Fruit fly (Drosophila melanogaster) whole organism, embryonic: ENCODE data around the gene Datp.
A peak's percentile ranks its signal among the peaks of the same experiment; 100 is the strongest.

Experiments
- Abd-B ChIP-seq: fragments of 200-800 bp; sonication (Bioruptor generic); optimal IDR thresholded peaks from 2 replicates; lab custom pipeline; 2018; ENCODE audit warnings: missing biosample characterization, mild to moderate bottlenecking, missing genetic modification characterization, moderate library complexity
- Awh ChIP-seq: fragments of 200-800 bp; sonication (Bioruptor generic); IDR thresholded peaks from 2 replicates; pipeline ENCODE4, ENCODE4 v1.3.6; 2022; ENCODE audit warnings: missing biosample characterization, missing genetic modification characterization
- CG10209 ChIP-seq: fragments of 200-800 bp; sonication (Bioruptor generic); optimal IDR thresholded peaks from 3 replicates; lab custom pipeline; 2017; ENCODE audit warnings: missing biosample characterization, mild to moderate bottlenecking, missing genetic modification characterization, missing genetic modification reagents
- CG11093 ChIP-seq: fragments of 200-800 bp; sonication (Bioruptor generic); IDR thresholded peaks from 3 replicates; pipeline ENCODE4 v1.3.6; 2022; ENCODE audit warnings: missing biosample characterization, missing genetic modification characterization
- CG11696 ChIP-seq: fragments of 200-800 bp; sonication (Bioruptor generic); IDR thresholded peaks from 2 replicates; pipeline ENCODE4 v1.3.6; 2022; ENCODE audit warnings: missing biosample characterization, missing genetic modification characterization
- CG12155 ChIP-seq: fragments of 200-800 bp; sonication (Bioruptor generic); optimal IDR thresholded peaks from 3 replicates; lab custom pipeline; 2016; ENCODE audit warnings: missing biosample characterization, missing genetic modification characterization
- CG12299 ChIP-seq: fragments of 200-800 bp; sonication (Bioruptor generic); optimal IDR thresholded peaks from 2 replicates; lab custom pipeline; 2018; ENCODE audit warnings: missing biosample characterization, mild to moderate bottlenecking, missing genetic modification characterization
- CG13775 ChIP-seq: fragments of 200-800 bp; sonication (Bioruptor generic); optimal IDR thresholded peaks from 3 replicates; lab custom pipeline; 2017; ENCODE audit warnings: missing biosample characterization, mild to moderate bottlenecking, missing genetic modification characterization
- CG14965 ChIP-seq: fragments of 200-800 bp; sonication (Bioruptor generic); optimal IDR thresholded peaks from 2 replicates; lab custom pipeline; 2016; ENCODE audit warnings: missing biosample characterization, missing genetic modification characterization, borderline replicate concordance
- CG15696 ChIP-seq: fragments of 200-800 bp; sonication (Bioruptor generic); optimal IDR thresholded peaks from 2 replicates; lab custom pipeline; 2019; ENCODE audit warnings: missing biosample characterization, mild to moderate bottlenecking, missing genetic modification characterization, moderate library complexity
- CG1603 ChIP-seq: fragments of 200-800 bp; sonication (Bioruptor generic); optimal IDR thresholded peaks from 2 replicates; lab custom pipeline; 2019; ENCODE audit warnings: missing biosample characterization, mild to moderate bottlenecking, missing genetic modification characterization, moderate library complexity
- CG16813 ChIP-seq: fragments of 200-800 bp; sonication (Bioruptor generic); IDR thresholded peaks from 3 replicates; pipeline ENCODE4 v1.3.6; 2022; ENCODE audit warnings: missing biosample characterization, missing genetic modification characterization; ENCODE audit not compliant: partially characterized antibody
- CG18262 ChIP-seq: fragments of 200-800 bp; optimal IDR thresholded peaks from 3 replicates; lab custom pipeline; 2019; ENCODE audit warnings: missing biosample characterization, mild to moderate bottlenecking, missing genetic modification characterization, moderate library complexity
- CG32772 ChIP-seq: fragments of 200-800 bp; sonication (Bioruptor generic); IDR thresholded peaks from 2 replicates; pipeline ENCODE4 v1.3.6; 2022; ENCODE audit warnings: missing biosample characterization, missing genetic modification characterization
- CG34224 ChIP-seq: fragments of 200-800 bp; sonication (Bioruptor generic); IDR thresholded peaks from 3 replicates; pipeline ENCODE4 v1.3.6; 2022; ENCODE audit warnings: missing biosample characterization, missing genetic modification characterization; ENCODE audit not compliant: partially characterized antibody
- CG4404 ChIP-seq: fragments of 200-800 bp; sonication (Bioruptor generic); IDR thresholded peaks from 2 replicates; pipeline ENCODE4 v1.3.6; 2022; ENCODE audit warnings: missing biosample characterization, missing genetic modification characterization
- CG4617 ChIP-seq: fragments of 200-800 bp; sonication (Bioruptor generic); optimal IDR thresholded peaks from 3 replicates; lab custom pipeline; 2016; ENCODE audit warnings: missing biosample characterization, missing genetic modification characterization, borderline replicate concordance
- CG5245 ChIP-seq: fragments of 200-800 bp; sonication (Bioruptor generic); optimal IDR thresholded peaks from 3 replicates; lab custom pipeline; 2016; ENCODE audit warnings: missing biosample characterization, missing genetic modification characterization
- CG6683 ChIP-seq: fragments of 200-800 bp; sonication (Bioruptor generic); optimal IDR thresholded peaks from 2 replicates; lab custom pipeline; 2017; ENCODE audit warnings: missing biosample characterization, mild to moderate bottlenecking, missing genetic modification characterization, missing genetic modification reagents
- CG7357 ChIP-seq: fragments of 200-800 bp; sonication (Bioruptor generic); IDR thresholded peaks from 3 replicates; pipeline ENCODE4 v1.3.6; 2022; ENCODE audit warnings: missing biosample characterization, missing genetic modification characterization
- Deaf1 ChIP-seq: fragments of 200-800 bp; optimal IDR thresholded peaks from 3 replicates; lab custom pipeline; 2019; ENCODE audit warnings: missing biosample characterization, mild to moderate bottlenecking, missing genetic modification characterization, moderate library complexity
- Doc3 ChIP-seq: fragments of 200-800 bp; sonication (Bioruptor generic); IDR thresholded peaks from 3 replicates; pipeline ENCODE4 v1.3.6; 2022; ENCODE audit warnings: missing biosample characterization, missing genetic modification characterization; ENCODE audit not compliant: partially characterized antibody
- HLH4C ChIP-seq: fragments of 200-800 bp; sonication (Bioruptor generic); IDR thresholded peaks from 3 replicates; pipeline ENCODE4 v1.3.6; 2022; ENCODE audit warnings: missing biosample characterization, missing genetic modification characterization; ENCODE audit not compliant: partially characterized antibody
- HLH54F ChIP-seq: fragments of 200-800 bp; sonication (Bioruptor generic); optimal IDR thresholded peaks from 3 replicates; lab custom pipeline; 2016; ENCODE audit warnings: missing biosample characterization, missing genetic modification characterization
- HmgD ChIP-seq: fragments of 200-800 bp; sonication (Bioruptor generic); optimal IDR thresholded peaks from 3 replicates; lab custom pipeline; 2016; ENCODE audit warnings: missing biosample characterization, missing genetic modification characterization
- Med ChIP-seq: fragments of 200-800 bp; sonication (Bioruptor generic); peaks from one replicate; lab custom pipeline; 2016; ENCODE audit warnings: missing biosample characterization, missing genetic modification characterization, mild to moderate bottlenecking, inconsistent platforms, moderate library complexity
- Nf-YB ChIP-seq: fragments of 200-800 bp; sonication (Bioruptor generic); optimal IDR thresholded peaks from 3 replicates; lab custom pipeline; 2019; ENCODE audit warnings: missing biosample characterization, mild to moderate bottlenecking, missing genetic modification characterization, moderate library complexity
- Scr ChIP-seq: fragments of 200-800 bp; sonication (Bioruptor generic); IDR thresholded peaks from 2 replicates; pipeline ENCODE4 v1.3.6; 2022; ENCODE audit warnings: missing biosample characterization, missing genetic modification characterization; ENCODE audit not compliant: partially characterized antibody
- ac ChIP-seq: fragments of 200-800 bp; sonication (Bioruptor generic); optimal IDR thresholded peaks from 3 replicates; lab custom pipeline; 2017; ENCODE audit warnings: missing biosample characterization, mild to moderate bottlenecking, missing genetic modification characterization
- az2 ChIP-seq: fragments of 200-800 bp; sonication (Bioruptor generic); optimal IDR thresholded peaks from 3 replicates; lab custom pipeline; 2016; ENCODE audit warnings: missing biosample characterization, missing genetic modification characterization
- crc ChIP-seq: fragments of 200-800 bp; sonication (Bioruptor generic); optimal IDR thresholded peaks from 2 replicates; lab custom pipeline; 2016; ENCODE audit warnings: missing biosample characterization, missing genetic modification characterization
- eve ChIP-seq, 2 experiments: fragments of >200 bp; optimal IDR thresholded peaks; 2 replicates each; lab custom pipeline; 2017; ENCODE audit warnings: missing biosample characterization in 2 of 2, missing genetic modification characterization in 2 of 2
- ftz-f1 ChIP-seq: fragments of 200-800 bp; sonication (Bioruptor generic); optimal IDR thresholded peaks from 2 replicates; lab custom pipeline; 2016; ENCODE audit warnings: missing biosample characterization, missing genetic modification characterization
- grn ChIP-seq: fragments of 200-800 bp; sonication (Bioruptor generic); optimal IDR thresholded peaks from 3 replicates; lab custom pipeline; 2017; ENCODE audit warnings: missing biosample characterization, missing genetic modification characterization
- h ChIP-seq: fragments of >200 bp; optimal IDR thresholded peaks from 2 replicates; lab custom pipeline; 2017
- ken ChIP-seq: fragments of 200-800 bp; sonication (Bioruptor generic); IDR thresholded peaks from 3 replicates; pipeline ENCODE4 v1.3.6; 2022; ENCODE audit warnings: missing biosample characterization, missing genetic modification characterization
- lilli ChIP-seq: fragments of 200-800 bp; sonication (Bioruptor generic); optimal IDR thresholded peaks from 3 replicates; lab custom pipeline; 2016; ENCODE audit warnings: missing biosample characterization, missing genetic modification characterization
- nerfin-2 ChIP-seq: fragments of 200-800 bp; sonication (Bioruptor generic); IDR thresholded peaks from 2 replicates; pipeline ENCODE4 v1.3.6; 2022; ENCODE audit warnings: missing biosample characterization, missing genetic modification characterization; ENCODE audit not compliant: partially characterized antibody
- pfk ChIP-seq: fragments of 200-800 bp; sonication (Bioruptor generic); optimal IDR thresholded peaks from 2 replicates; lab custom pipeline; 2018; ENCODE audit warnings: missing biosample characterization, mild to moderate bottlenecking, missing genetic modification characterization, moderate library complexity
- psq ChIP-seq: fragments of 200-800 bp; sonication (Bioruptor generic); optimal IDR thresholded peaks from 2 replicates; lab custom pipeline; 2017; ENCODE audit warnings: missing biosample characterization, missing genetic modification characterization
- schlank ChIP-seq: fragments of 200-800 bp; sonication (Bioruptor generic); optimal IDR thresholded peaks from 2 replicates; lab custom pipeline; 2018; ENCODE audit warnings: missing biosample characterization, mild to moderate bottlenecking, missing genetic modification characterization
- stc ChIP-seq: fragments of 200-800 bp; sonication (Bioruptor generic); IDR thresholded peaks from 2 replicates; pipeline ENCODE4 v1.3.6; 2022; ENCODE audit warnings: missing biosample characterization, missing genetic modification characterization
- tin ChIP-seq: fragments of 200-800 bp; sonication (Bioruptor generic); optimal IDR thresholded peaks from 3 replicates; lab custom pipeline; 2016; ENCODE audit warnings: missing biosample characterization, missing genetic modification characterization
- tx ChIP-seq: fragments of 200-800 bp; sonication (Bioruptor generic); optimal IDR thresholded peaks from 2 replicates; lab custom pipeline; 2016; ENCODE audit warnings: missing biosample characterization, missing genetic modification characterization
- vfl ChIP-seq: fragments of 200-800 bp; sonication (Bioruptor generic); optimal IDR thresholded peaks from 2 replicates; lab custom pipeline; 2016; ENCODE audit warnings: missing biosample characterization, missing genetic modification characterization
- vnd ChIP-seq: fragments of 200-800 bp; sonication (Bioruptor generic); IDR thresholded peaks from 3 replicates; pipeline ENCODE4 v1.3.6; 2022; ENCODE audit warnings: missing biosample characterization, missing genetic modification characterization; ENCODE audit not compliant: partially characterized antibody
- vvl ChIP-seq: fragments of 200-800 bp; sonication (Bioruptor generic); IDR thresholded peaks from 2 replicates; pipeline ENCODE4 v1.3.6; 2022; ENCODE audit warnings: missing biosample characterization, missing genetic modification characterization
- yki ChIP-seq: fragments of >200 bp; optimal IDR thresholded peaks from 3 replicates; lab custom pipeline; 2018
- zen ChIP-seq: fragments of 200-800 bp; sonication (Bioruptor generic); optimal IDR thresholded peaks from 3 replicates; lab custom pipeline; 2018; ENCODE audit warnings: missing biosample characterization, mild to moderate bottlenecking, missing genetic modification characterization, moderate library complexity

The Datp gene

DNA sequence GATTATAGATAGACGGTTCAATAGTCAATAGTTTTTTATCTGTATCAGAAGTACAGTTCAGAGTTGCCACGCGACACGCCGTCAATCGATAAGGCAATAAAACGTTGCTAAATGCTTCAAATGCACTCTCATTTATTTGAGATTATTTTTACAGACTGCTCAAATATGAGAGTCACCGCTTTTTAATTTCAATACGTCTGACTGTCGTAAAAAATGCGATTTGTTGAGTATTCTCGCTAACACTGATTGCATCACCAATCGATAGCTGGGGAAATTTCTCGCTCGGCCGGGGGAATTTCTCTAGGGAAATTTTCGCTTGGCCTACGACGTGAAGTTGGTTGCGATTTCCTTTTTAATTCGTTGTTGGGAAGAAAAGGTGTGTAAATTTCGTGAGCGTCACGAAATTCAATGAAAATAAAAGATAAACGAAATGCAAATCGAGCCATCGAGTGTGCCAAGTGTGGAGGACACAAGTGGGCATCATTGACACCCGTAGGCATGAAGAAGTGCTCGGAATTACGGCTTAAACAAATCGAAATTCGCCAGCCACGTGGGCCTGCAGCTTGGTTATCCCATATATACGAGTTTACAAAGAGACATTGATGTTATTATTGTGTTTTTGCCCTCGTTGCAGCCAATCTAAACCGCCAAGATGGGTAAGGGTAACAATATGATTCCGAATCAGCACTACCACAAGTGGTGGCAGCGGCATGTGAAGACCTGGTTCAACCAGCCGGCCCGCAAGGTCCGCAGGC lies 28.6 kb upstream of the Datp start, which contains the start of the genes Dref and RpL13 (continued):
- TF ChIP-seq CG14965 (GFP tag; lab: Kevin White, UChicago) (no peak), HLH4C (GFP tag; lab: Robert Waterston, UW) (peak; percentile 90; the same call in 2 of the 3 replicates), CG4404 (GFP tag; lab: Robert Waterston, UW) (peak; percentile 26; the same call in 1 of the 2 replicates), CG4617 (peak; percentile 70), CG1603 (tag; lab: Kevin White, UChicago) (peak; percentile 90), CG18262 (peak; percentile 80), vvl (GFP tag; lab: Robert Waterston, UW) (peak; percentile 90), CG16813 (GFP tag; lab: Robert Waterston, UW) (peak; percentile 79), CG6683 (GFP tag; lab: Kevin White, UChicago) (peak; percentile 84), tx (GFP tag; lab: Kevin White, UChicago) (peak; percentile 77), Scr (GFP tag; lab: Robert Waterston, UW) (peak; percentile 85), Nf-YB (peak; percentile 74), az2 (peak; percentile 66), yki (lab: Kevin White, UChicago) (no peak), CG10209 (GFP tag; lab: Kevin White, UChicago) (peak; percentile 88), vfl (GFP tag; lab: Kevin White, UChicago) (peak; percentile 65), Abd-B (peak; percentile 74), CG15696 (tag; lab: Kevin White, UChicago) (peak; percentile 55), Med (peak; percentile 99), CG32772 (GFP tag; lab: Robert Waterston, UW) (peak; percentile 37; the same call in 1 of the 2 replicates), lilli (peak; percentile 87), Awh (GFP tag; lab: Robert Waterston, UW) (peak; percentile 75), stc (peak; percentile 75), CG12155 (GFP tag; lab: Kevin White, UChicago) (peak; percentile 69), ken (peak; percentile 75; the same call in 2 of the 3 replicates), h (lab: Kevin White, UChicago) (no peak), grn (GFP tag; lab: Kevin White, UChicago) (peak; percentile 86), schlank (tag; lab: Kevin White, UChicago) (peak; percentile 95), CG11093 (GFP tag; lab: Robert Waterston, UW) (no peak), CG13775 (GFP tag; lab: Kevin White, UChicago) (peak; percentile 94), CG34224 (GFP tag; lab: Robert Waterston, UW) (peak; percentile 82), crc (GFP tag; lab: Kevin White, UChicago) (peak; percentile 80), Doc3 (GFP tag; lab: Robert Waterston, UW) (peak; percentile 67), tin (GFP tag; lab: Kevin White, UChicago) (peak; percentile 69), CG7357 (GFP tag; lab: Robert Waterston, UW) (0 out of 3 replicates have a peak, but pooled peaks have one; percentile 41), zen (tag; lab: Kevin White, UChicago) (peak; percentile 67), CG11696 (peak; percentile 72), CG12299 (peak; percentile 91), ac (peak; percentile 73), HmgD (GFP tag; lab: Kevin White, UChicago) (peak; percentile 77), vnd (GFP tag; lab: Robert Waterston, UW) (peak; percentile 81), pfk (GFP tag; lab: Kevin White, UChicago) (peak; percentile 85), HLH54F (GFP tag; lab: Kevin White, UChicago) (peak; percentile 80), eve (GFP tag; optimal IDR thresholded peaks at IDR 0.05; lab: Kevin White, UChicago) (no peak), CG5245 (GFP tag; lab: Kevin White, UChicago) (peak; percentile 46), psq (peak; percentile 44), nerfin-2 (GFP tag; lab: Robert Waterston, UW) (peak; percentile 83), Deaf1 (tag; lab: Kevin White, UChicago) (peak; percentile 64), ftz-f1 (peak; percentile 54)
